Worm (Caenorhabditis elegans): ENCODE data around the gene rbm-28.

Gene rbm-28

ce11 chrII:14892515-14892914 lies 35.5 kb downstream of the rbm-28 start:
- TF ChIP-seq alr-1 (tag; optimal IDR thresholded peaks at IDR 0.05) (no peak), fos-1 (tag; optimal IDR thresholded peaks at IDR 0.05) (no peak), unc-39 (tag; optimal IDR thresholded peaks at IDR 0.05) (no peak), peb-1 (tag; optimal IDR thresholded peaks at IDR 0.05) (no peak), sem-4 (tag; optimal IDR thresholded peaks at IDR 0.05) (no peak), nhr-21 (tag; optimal IDR thresholded peaks at IDR 0.05) (no peak), sma-9 (GFP tag; optimal IDR thresholded peaks at IDR 0.05) (no peak), sma-9 (tag; optimal IDR thresholded peaks at IDR 0.05) (no peak), elt-1 (tag; optimal IDR thresholded peaks at IDR 0.05) (no peak), nhr-12 (tag; optimal IDR thresholded peaks at IDR 0.05) (no peak), elt-3 (tag; optimal IDR thresholded peaks at IDR 0.05) (no peak), mab-5 (tag; optimal IDR thresholded peaks at IDR 0.05) (no peak)

- TF ChIP-seq lsy-2 (tag; optimal IDR thresholded peaks at IDR 0.05) (no peak), nhr-129 (tag; optimal IDR thresholded peaks at IDR 0.05) (no peak), mab-5 (tag; optimal IDR thresholded peaks at IDR 0.05) (no peak), mdl-1 (tag; optimal IDR thresholded peaks at IDR 0.05) (no peak), fos-1 (tag; optimal IDR thresholded peaks at IDR 0.05) (no peak), ztf-1 (GFP tag; conservative IDR thresholded peaks at IDR 0.05) (no peak), elt-3 (tag; optimal IDR thresholded peaks at IDR 0.05) (no peak), nhr-21 (tag; optimal IDR thresholded peaks at IDR 0.05) (no peak), aly-2 (tag; optimal IDR thresholded peaks at IDR 0.05) (no peak), lin-13 (GFP tag; optimal IDR thresholded peaks at IDR 0.05) (no peak), gmeb-1 (tag; optimal IDR thresholded peaks at IDR 0.05) (no peak), nhr-6 (tag; optimal IDR thresholded peaks at IDR 0.05) (no peak)
Observed at ce11 chrII:14896503-14896902, 39.4 kb downstream of the rbm-28 start.

ce11 chrII:14902193-14902592 lies 45.1 kb downstream of the rbm-28 start, which contains the start of gene cog-1:
Gene cog-1, plus strand, starts transcription at chrII:14902493.
- no peak for TF ChIP-seq ztf-4 (tag; optimal IDR thresholded peaks at IDR 0.05)
- no peak for TF ChIP-seq blmp-1 (tag; optimal IDR thresholded peaks at IDR 0.05; ENCODE audit: insufficient read depth)
- TF ChIP-seq zag-1 (tag; optimal IDR thresholded peaks at IDR 0.05), result no peak
- no peak for TF ChIP-seq nhr-129 (tag; optimal IDR thresholded peaks at IDR 0.05)
- no peak for TF ChIP-seq snpc-4 (tag; optimal IDR thresholded peaks at IDR 0.05)
- TF ChIP-seq ztf-1 (GFP tag; conservative IDR thresholded peaks at IDR 0.05), result no peak
- no peak for TF ChIP-seq unc-62 (GFP tag; optimal IDR thresholded peaks at IDR 0.05)
- no peak for TF ChIP-seq nhr-23 (tag; optimal IDR thresholded peaks at IDR 0.05)
- no peak for TF ChIP-seq mdl-1 (tag; optimal IDR thresholded peaks at IDR 0.05)
- TF ChIP-seq ceh-82 (tag; optimal IDR thresholded peaks at IDR 0.05), result no peak
- no peak for TF ChIP-seq lin-13 (GFP tag; optimal IDR thresholded peaks at IDR 0.05)
- no peak for TF ChIP-seq alr-1 (tag; optimal IDR thresholded peaks at IDR 0.05)
- TF ChIP-seq peb-1 (tag; optimal IDR thresholded peaks at IDR 0.05), result no peak
- no peak for TF ChIP-seq elt-3 (tag; optimal IDR thresholded peaks at IDR 0.05)
- TF ChIP-seq elt-1 (tag; optimal IDR thresholded peaks at IDR 0.05), result no peak
- TF ChIP-seq Y55F3AM.14 (GFP tag; optimal IDR thresholded peaks at IDR 0.05), result no peak
- TF ChIP-seq unc-55 (GFP tag; optimal IDR thresholded peaks at IDR 0.05), result no peak
- TF ChIP-seq aly-2 (tag; optimal IDR thresholded peaks at IDR 0.05), result no peak

ce11 chrII:14903611-14904010 lies 46.6 kb downstream of the rbm-28 start:
- no peak for TF ChIP-seq lin-13 (GFP tag; optimal IDR thresholded peaks at IDR 0.05)
- TF ChIP-seq nhr-11 (tag; optimal IDR thresholded peaks at IDR 0.05), result no peak
- no peak for TF ChIP-seq egl-27 (tag; optimal IDR thresholded peaks at IDR 0.05)
- no peak for TF ChIP-seq ZK546.5 (tag; optimal IDR thresholded peaks at IDR 0.05)
- no peak for TF ChIP-seq mab-5 (tag; optimal IDR thresholded peaks at IDR 0.05)
- no peak for TF ChIP-seq nhr-10 (tag; optimal IDR thresholded peaks at IDR 0.05)
- no peak for TF ChIP-seq unc-55 (GFP tag; optimal IDR thresholded peaks at IDR 0.05)
- no peak for TF ChIP-seq sma-9 (GFP tag; optimal IDR thresholded peaks at IDR 0.05)
- TF ChIP-seq sma-9 (tag; optimal IDR thresholded peaks at IDR 0.05), result no peak
- TF ChIP-seq sma-3 (GFP tag; optimal IDR thresholded peaks at IDR 0.05), result no peak
- no peak for TF ChIP-seq ztf-1 (GFP tag; conservative IDR thresholded peaks at IDR 0.05)
- no peak for TF ChIP-seq nhr-6 (tag; optimal IDR thresholded peaks at IDR 0.05)
- TF ChIP-seq lsy-2 (tag; optimal IDR thresholded peaks at IDR 0.05), result no peak
- no peak for TF ChIP-seq R02D3.7 (tag; optimal IDR thresholded peaks at IDR 0.05)
- TF ChIP-seq gmeb-1 (tag; optimal IDR thresholded peaks at IDR 0.05), result no peak
- no peak for TF ChIP-seq lin-39 (tag; optimal IDR thresholded peaks at IDR 0.05)
- no peak for TF ChIP-seq C34F6.9 (tag; optimal IDR thresholded peaks at IDR 0.05)
- no peak for TF ChIP-seq blmp-1 (tag; optimal IDR thresholded peaks at IDR 0.05; ENCODE audit: insufficient read depth)

Measured in whole organism, L2 larva.